Fruit fly (Drosophila melanogaster): Measurements from ENCODE around the gene mnd.

Gene mnd

dm6 chr3L:14977536-14978495, 7.1 kb upstream of the mnd start:
- TF ChIP-seq Sox14 (GFP tag; optimal IDR thresholded peaks at IDR 0.05): peak; percentile 49
- peak; percentile 42 for TF ChIP-seq cyc (GFP tag; optimal IDR thresholded peaks at IDR 0.05)
- peak; percentile 37 for TF ChIP-seq pdm3 (GFP tag; optimal IDR thresholded peaks at IDR 0.05)
- TF ChIP-seq CG6808 (GFP tag; optimal IDR thresholded peaks at IDR 0.05): peak; percentile 63
- no peak for TF ChIP-seq CG15336 (GFP tag; IDR thresholded peaks at IDR 0.05)
- TF ChIP-seq fd59A (GFP tag; optimal IDR thresholded peaks at IDR 0.05): peak; percentile 49
- peak; percentile 28 for TF ChIP-seq lz (GFP tag; optimal IDR thresholded peaks at IDR 0.05)
- peak; percentile 37 for TF ChIP-seq Ets21C (GFP tag; optimal IDR thresholded peaks at IDR 0.05)
- peak; percentile 16 for TF ChIP-seq net (GFP tag; optimal IDR thresholded peaks at IDR 0.05)
- TF ChIP-seq Eip78C (GFP tag): peak; percentile 92
- TF ChIP-seq CG32006 (GFP tag; optimal IDR thresholded peaks at IDR 0.05): peak; percentile 61
- TF ChIP-seq CG11902 (GFP tag; optimal IDR thresholded peaks at IDR 0.05): peak; percentile 10
- TF ChIP-seq CG10631 (GFP tag; optimal IDR thresholded peaks at IDR 0.05): peak; percentile 53
- peak; percentile 59 for TF ChIP-seq spab (GFP tag; optimal IDR thresholded peaks at IDR 0.05)
- peak; percentile 48 for TF ChIP-seq Ets96B (tag; optimal IDR thresholded peaks at IDR 0.05)
- peak; percentile 20 to 82 for TF ChIP-seq salr (GFP tag; optimal IDR thresholded peaks at IDR 0.05)
- TF ChIP-seq Hr4 (GFP tag; optimal IDR thresholded peaks at IDR 0.05): no peak
- no peak for TF ChIP-seq CG9139 (GFP tag; optimal IDR thresholded peaks at IDR 0.05)
- peak; percentile 2 to 65 for TF ChIP-seq ss (GFP tag; optimal IDR thresholded peaks at IDR 0.05)
- TF ChIP-seq CG3032 (tag; optimal IDR thresholded peaks at IDR 0.05): peak; percentile 68
- TF ChIP-seq acj6 (GFP tag; optimal IDR thresholded peaks at IDR 0.05): peak; percentile 59
- peak; percentile 34 for TF ChIP-seq CG10669 (GFP tag; optimal IDR thresholded peaks at IDR 0.05)
- TF ChIP-seq Eip75B (GFP tag; optimal IDR thresholded peaks at IDR 0.05): peak; percentile 19
- peak; percentile 5 for TF ChIP-seq CG8319 (GFP tag; optimal IDR thresholded peaks at IDR 0.05)
- no peak for TF ChIP-seq dac (GFP tag; optimal IDR thresholded peaks at IDR 0.05)
- TF ChIP-seq Sox15 (GFP tag; optimal IDR thresholded peaks at IDR 0.05): peak; percentile 72
- TF ChIP-seq CG6276 (GFP tag; optimal IDR thresholded peaks at IDR 0.05): no peak
- TF ChIP-seq CG6854 (GFP tag; optimal IDR thresholded peaks at IDR 0.05): no peak
- TF ChIP-seq CG1621 (tag; optimal IDR thresholded peaks at IDR 0.05): peak; percentile 58
- TF ChIP-seq dsx (GFP tag; optimal IDR thresholded peaks at IDR 0.05; ENCODE audit: poor library complexity, severe bottlenecking): peak; percentile 10
- TF ChIP-seq Eip93F (GFP tag; optimal IDR thresholded peaks at IDR 0.05): no peak
- TF ChIP-seq Blimp-1 (GFP tag; optimal IDR thresholded peaks at IDR 0.05): peak; percentile 7
- no peak for TF ChIP-seq CG16779 (tag; optimal IDR thresholded peaks at IDR 0.05)
- TF ChIP-seq CG6163 (GFP tag; IDR thresholded peaks at IDR 0.05): peak; percentile 52
- no peak for TF ChIP-seq Hr38 (GFP tag; optimal IDR thresholded peaks at IDR 0.05)
- peak; percentile 65 for TF ChIP-seq CG31627 (GFP tag; optimal IDR thresholded peaks at IDR 0.05)
- TF ChIP-seq Smox (GFP tag; optimal IDR thresholded peaks at IDR 0.05): peak; percentile 64
- peak; percentile 91 for TF ChIP-seq svp (GFP tag)
- no peak for TF ChIP-seq CG4318 (GFP tag; optimal IDR thresholded peaks at IDR 0.05)
- peak; percentile 23 for TF ChIP-seq CG11762 (GFP tag; optimal IDR thresholded peaks at IDR 0.05; ENCODE audit: insufficient read depth)
- TF ChIP-seq OdsH (GFP tag; optimal IDR thresholded peaks at IDR 0.05): peak; percentile 44
- peak; percentile 92 for TF ChIP-seq fkh (GFP tag; optimal IDR thresholded peaks at IDR 0.05)
- TF ChIP-seq eg (GFP tag; IDR thresholded peaks at IDR 0.05): no peak; the same call in 2 of the 3 replicates
- no peak for TF ChIP-seq Gug (GFP tag; IDR thresholded peaks at IDR 0.05)
- no peak for TF ChIP-seq CG11294 (GFP tag; IDR thresholded peaks at IDR 0.05)
- peak; percentile 23 for TF ChIP-seq CG6792 (GFP tag; optimal IDR thresholded peaks at IDR 0.05)
- peak; percentile 67 for TF ChIP-seq Hr39 (GFP tag; optimal IDR thresholded peaks at IDR 0.05)
- TF ChIP-seq esn (GFP tag; optimal IDR thresholded peaks at IDR 0.05): peak; percentile 79
- no peak for TF ChIP-seq fd85E (GFP tag; optimal IDR thresholded peaks at IDR 0.05)

Measured in whole organism, prepupa.